Worm (Caenorhabditis elegans) whole organism, L2 larva: ENCODE measurements around the gene kcmf-1.

Experiments
- lin-39 ChIP-seq: fragments of 150-350 bp; optimal IDR thresholded peaks from 2 replicates; lab custom pipeline; 2014; ENCODE audit warnings: missing biosample characterization, missing genetic modification reagents, missing genetic modification characterization
- nhr-237 ChIP-seq: fragments of 150-350 bp; optimal IDR thresholded peaks from 2 replicates; lab custom pipeline; 2014; ENCODE audit warnings: missing biosample characterization, missing genetic modification characterization
- nhr-6 ChIP-seq: fragments of 150-350 bp; optimal IDR thresholded peaks from 2 replicates; lab custom pipeline; 2014; ENCODE audit warnings: missing biosample characterization, missing genetic modification characterization
- nhr-77 ChIP-seq: fragments of 150-350 bp; optimal IDR thresholded peaks from 2 replicates; lab custom pipeline; 2014; ENCODE audit warnings: missing biosample characterization, missing genetic modification characterization
- unc-39 ChIP-seq: fragments of 150-350 bp; optimal IDR thresholded peaks from 2 replicates; lab custom pipeline; 2014; ENCODE audit warnings: missing biosample characterization, missing genetic modification characterization
- zag-1 ChIP-seq: fragments of 150-350 bp; optimal IDR thresholded peaks from 2 replicates; lab custom pipeline; 2014; ENCODE audit warnings: missing biosample characterization, missing genetic modification characterization
- ztf-11 ChIP-seq: sonication (generic microtip); optimal IDR thresholded peaks from 2 replicates; lab custom pipeline; 2017; ENCODE audit warnings: missing biosample characterization, missing genetic modification characterization

DNA sequence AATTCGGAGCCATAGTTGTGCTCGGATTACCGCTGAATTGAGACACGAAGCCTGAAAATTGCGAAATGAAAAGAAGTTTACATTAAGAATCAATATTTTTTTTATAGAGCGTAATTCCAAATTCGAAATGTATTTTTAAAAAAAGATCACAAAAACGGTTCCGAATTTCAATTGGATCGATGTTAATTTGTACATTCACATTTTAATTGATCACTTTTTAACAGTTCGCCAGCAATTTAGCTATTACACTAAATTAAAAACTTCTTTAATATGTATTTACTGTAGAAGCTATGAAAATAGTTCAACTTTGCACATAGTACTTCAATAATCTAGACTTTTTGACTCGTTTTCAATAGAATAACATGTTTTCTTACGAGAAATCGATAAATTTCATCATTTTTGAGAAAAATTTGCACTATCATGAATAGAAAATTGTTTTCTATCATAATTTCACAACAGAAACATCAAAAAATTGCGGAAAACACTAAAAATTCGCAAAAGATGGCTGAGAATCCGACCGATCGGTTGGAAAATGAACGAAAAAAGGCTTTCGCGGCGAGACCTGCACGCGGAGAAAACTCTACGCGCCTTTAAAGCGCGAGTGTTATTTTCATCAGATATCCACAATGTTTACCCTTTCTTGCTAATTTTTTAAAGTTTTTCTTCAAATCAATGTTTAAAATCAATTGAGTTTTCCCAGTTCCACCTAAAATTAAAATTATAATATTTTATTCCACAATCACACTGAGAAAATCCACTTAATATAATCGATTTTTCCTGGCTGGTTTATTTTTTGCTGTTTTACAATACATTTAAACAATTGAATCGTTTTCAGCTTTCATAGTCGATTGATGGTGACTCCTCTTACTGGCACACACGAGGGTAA lies at the start of gene kcmf-1, which contains the start of gene egl-45:
- TF ChIP-seq lin-39 (tag; lab: Kevin White, UChicago) (no peak), zag-1 (tag; lab: Kevin White, UChicago) (no peak), nhr-6 (no peak), nhr-237 (tag; lab: Kevin White, UChicago) (no peak), nhr-77 (no peak), unc-39 (tag; lab: Kevin White, UChicago) (no peak), ztf-11 (no peak)
